Worm (Caenorhabditis elegans) whole organism, L3 larva: ENCODE results near the gene abhd-12.
A peak's percentile ranks its signal among the peaks of the same experiment; 100 is the strongest.

Experiments
- R02D3.7 ChIP-seq: fragments of 150-350 bp; optimal IDR thresholded peaks from 2 replicates; lab custom pipeline; 2014; ENCODE audit warnings: missing biosample characterization, missing genetic modification characterization
- aly-2 ChIP-seq: fragments of 150-350 bp; optimal IDR thresholded peaks from 2 replicates; lab custom pipeline; 2014; ENCODE audit warnings: missing biosample characterization, missing genetic modification characterization
- ceh-28 ChIP-seq: fragments of 150-350 bp; optimal IDR thresholded peaks from 2 replicates; lab custom pipeline; 2014; ENCODE audit warnings: missing biosample characterization, missing genetic modification reagents, missing genetic modification characterization
- ceh-82 ChIP-seq: fragments of 150-350 bp; optimal IDR thresholded peaks from 2 replicates; lab custom pipeline; 2014; ENCODE audit warnings: missing biosample characterization, missing genetic modification characterization
- ceh-9 ChIP-seq: sonication (generic microtip); optimal IDR thresholded peaks from 2 replicates; lab custom pipeline; 2018; ENCODE audit warnings: missing biosample characterization, missing genetic modification characterization
- elt-1 ChIP-seq: fragments of 150-350 bp; optimal IDR thresholded peaks from 2 replicates; lab custom pipeline; 2014; ENCODE audit warnings: missing biosample characterization, missing genetic modification characterization
- elt-2 ChIP-seq: sonication (generic microtip); optimal IDR thresholded peaks from 2 replicates; lab custom pipeline; 2016; ENCODE audit warnings: missing genetic modification reagents, mild to moderate bottlenecking, missing genetic modification characterization, missing compliant biosample characterization
- elt-3 ChIP-seq, 3 experiments: fragments of 150-350 bp in 1 of 3; sonication (generic microtip) in 2 of 3; optimal IDR thresholded peaks; 2 replicates in 2 of 3; 4 replicates in 1 of 3; lab custom pipeline; 2014 to 2017; ENCODE audit warnings: missing biosample characterization in 3 of 3, missing genetic modification characterization in 3 of 3
- fkh-10 ChIP-seq: sonication (generic microtip); optimal IDR thresholded peaks from 2 replicates; lab custom pipeline; 2017; ENCODE audit warnings: missing biosample characterization, missing genetic modification reagents, missing genetic modification characterization
- fkh-2 ChIP-seq: fragments of 150-350 bp; optimal IDR thresholded peaks from 2 replicates; lab custom pipeline; 2014; ENCODE audit warnings: missing biosample characterization, missing genetic modification reagents, missing genetic modification characterization
- fos-1 ChIP-seq: fragments of 150-350 bp; optimal IDR thresholded peaks from 2 replicates; lab custom pipeline; 2014; ENCODE audit warnings: missing biosample characterization, missing genetic modification characterization
- hmg-11 ChIP-seq: sonication (generic microtip); optimal IDR thresholded peaks from 2 replicates; lab custom pipeline; 2016; ENCODE audit warnings: missing genetic modification characterization, missing compliant biosample characterization
- jun-1 ChIP-seq: fragments of 150-350 bp; optimal IDR thresholded peaks from 2 replicates; lab custom pipeline; 2014; ENCODE audit warnings: missing biosample characterization, missing genetic modification reagents, missing genetic modification characterization
- lin-39 ChIP-seq: fragments of 150-350 bp; optimal IDR thresholded peaks from 2 replicates; lab custom pipeline; 2018; ENCODE audit warnings: missing biosample characterization, missing genetic modification reagents, missing genetic modification characterization
- lsy-12 ChIP-seq: sonication (generic microtip); optimal IDR thresholded peaks from 2 replicates; lab custom pipeline; 2016; ENCODE audit warnings: mild to moderate bottlenecking, missing genetic modification characterization, missing compliant biosample characterization
- mml-1 ChIP-seq: fragments of 150-350 bp; sonication (generic microtip); optimal IDR thresholded peaks from 3 replicates; lab custom pipeline; 2014; ENCODE audit warnings: missing biosample characterization, missing genetic modification characterization
- nfya-1 ChIP-seq: sonication (generic microtip); optimal IDR thresholded peaks from 2 replicates; lab custom pipeline; 2017; ENCODE audit warnings: missing genetic modification characterization, mild to moderate bottlenecking, missing compliant biosample characterization, antibody characterized with exemption, moderate library complexity; ENCODE audit not compliant: insufficient read depth
- nhr-11 ChIP-seq: fragments of 150-350 bp; optimal IDR thresholded peaks from 2 replicates; lab custom pipeline; 2014; ENCODE audit warnings: missing biosample characterization, missing genetic modification characterization
- nhr-12 ChIP-seq: fragments of 150-350 bp; optimal IDR thresholded peaks from 2 replicates; lab custom pipeline; 2014; ENCODE audit warnings: missing biosample characterization, missing genetic modification characterization
- nhr-23 ChIP-seq: fragments of 150-350 bp; optimal IDR thresholded peaks from 2 replicates; lab custom pipeline; 2014; ENCODE audit warnings: missing biosample characterization, missing genetic modification reagents, missing genetic modification characterization
- nhr-237 ChIP-seq: fragments of 150-350 bp; optimal IDR thresholded peaks from 2 replicates; lab custom pipeline; 2014; ENCODE audit warnings: missing biosample characterization, missing genetic modification characterization
- nhr-28 ChIP-seq: fragments of 150-350 bp; optimal IDR thresholded peaks from 2 replicates; lab custom pipeline; 2014; ENCODE audit warnings: missing biosample characterization, missing genetic modification characterization
- nhr-43 ChIP-seq: sonication (generic microtip); optimal IDR thresholded peaks from 2 replicates; lab custom pipeline; 2016; ENCODE audit warnings: mild to moderate bottlenecking, missing genetic modification characterization, missing compliant biosample characterization; ENCODE audit not compliant: poor library complexity, severe bottlenecking
- nhr-67 ChIP-seq: fragments of 150-350 bp; optimal IDR thresholded peaks from 2 replicates; lab custom pipeline; 2014; ENCODE audit warnings: missing biosample characterization, missing genetic modification characterization
- nhr-76 ChIP-seq: fragments of 150-350 bp; sonication (generic microtip); optimal IDR thresholded peaks from 5 replicates; lab custom pipeline; 2014; ENCODE audit warnings: missing biosample characterization, missing genetic modification characterization
- nhr-77 ChIP-seq: fragments of 150-350 bp; optimal IDR thresholded peaks from 2 replicates; lab custom pipeline; 2014; ENCODE audit warnings: missing biosample characterization, missing genetic modification characterization
- pha-4 ChIP-seq: fragments of 150-350 bp; optimal IDR thresholded peaks from 2 replicates; lab custom pipeline; 2014; ENCODE audit warnings: missing biosample characterization, missing genetic modification reagents, missing genetic modification characterization
- pqm-1 ChIP-seq: fragments of 150-350 bp; optimal IDR thresholded peaks from 2 replicates; lab custom pipeline; 2017; ENCODE audit warnings: missing biosample characterization, missing genetic modification characterization, inconsistent platforms
- sea-2 ChIP-seq: fragments of 150-350 bp; sonication (generic microtip); optimal IDR thresholded peaks from 4 replicates; lab custom pipeline; 2014; ENCODE audit warnings: missing biosample characterization, missing genetic modification reagents, missing genetic modification characterization
- skn-1 ChIP-seq: fragments of 150-350 bp; optimal IDR thresholded peaks from 2 replicates; lab custom pipeline; 2014; ENCODE audit warnings: missing biosample characterization, missing genetic modification characterization
- snpc-4 ChIP-seq: fragments of 150-350 bp; optimal IDR thresholded peaks from 2 replicates; lab custom pipeline; 2014; ENCODE audit warnings: missing biosample characterization, missing genetic modification characterization
- tbx-2 ChIP-seq: sonication (generic microtip); optimal IDR thresholded peaks from 2 replicates; lab custom pipeline; 2016; ENCODE audit warnings: mild to moderate bottlenecking, missing genetic modification characterization, missing compliant biosample characterization
- zag-1 ChIP-seq: fragments of 150-350 bp; optimal IDR thresholded peaks from 2 replicates; lab custom pipeline; 2014; ENCODE audit warnings: missing biosample characterization, missing genetic modification characterization
- ztf-11 ChIP-seq: fragments of 150-350 bp; optimal IDR thresholded peaks from 2 replicates; lab custom pipeline; 2014; ENCODE audit warnings: missing biosample characterization, missing genetic modification characterization
- ztf-4 ChIP-seq: fragments of 150-350 bp; optimal IDR thresholded peaks from 2 replicates; lab custom pipeline; 2014; ENCODE audit warnings: missing biosample characterization, missing genetic modification characterization

The abhd-12 gene

DNA sequence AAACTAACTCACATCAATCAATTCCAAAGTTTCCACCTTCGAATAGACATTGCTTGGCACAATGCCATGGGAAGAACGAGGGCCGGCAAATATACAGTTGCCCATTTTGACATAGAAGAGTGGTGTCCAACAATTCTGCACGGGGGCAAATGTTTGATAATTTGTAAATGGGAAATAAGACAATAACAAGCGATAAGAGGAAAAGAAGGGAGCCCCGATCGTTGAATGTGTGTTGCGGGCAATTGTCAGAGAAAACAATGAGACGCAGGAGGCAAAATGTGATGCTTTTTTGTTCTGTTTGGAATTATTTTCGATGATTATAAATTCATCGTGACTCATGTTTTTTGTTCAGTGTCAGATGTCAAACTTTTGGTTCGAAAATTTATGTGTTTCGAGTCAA is 27.5 kb upstream of the abhd-12 start, which contains the start of gene pals-34:
pals-34 (minus strand) TSS at position 280 of the 400 bp plus-strand sequence.
- TF ChIP-seq tbx-2 (tag; lab: Kevin White, UChicago) (no peak), lin-39 (tag; lab: Kevin White, UChicago) (no peak), nhr-77 (tag; lab: Kevin White, UChicago) (no peak), elt-2 (tag; lab: Kevin White, UChicago) (peak; percentile 25), snpc-4 (tag; lab: Kevin White, UChicago) (no peak), pqm-1 (peak; percentile 47)
- TF ChIP-seq, all 47 proteins: peak for 2

DNA sequence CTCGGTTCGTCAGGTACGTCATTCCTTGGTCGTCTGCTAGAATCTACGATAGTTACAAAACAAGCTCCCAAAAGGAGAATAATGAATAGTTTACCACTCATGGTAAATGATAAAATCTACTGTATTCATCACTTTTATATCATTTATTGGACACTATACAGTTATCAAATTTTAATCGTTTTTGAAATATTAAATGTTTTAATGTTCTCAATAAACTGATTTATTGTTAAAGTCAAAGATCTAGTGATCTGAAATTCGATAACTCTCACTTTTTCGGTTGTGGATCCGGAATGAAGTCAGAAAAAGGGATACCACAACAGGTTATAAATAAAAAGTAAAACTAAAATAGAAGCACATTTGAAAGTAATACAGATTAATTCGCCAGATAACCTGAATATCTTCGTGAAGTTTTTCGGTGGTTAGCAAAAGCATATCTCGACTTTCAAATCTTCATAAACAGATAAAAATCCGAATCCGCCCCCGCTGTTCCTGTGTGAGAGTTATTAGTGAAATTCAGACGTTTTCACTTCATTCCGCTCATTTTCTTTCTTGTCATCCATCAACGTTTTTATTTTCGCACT is 24.8 kb upstream of the abhd-12 start, which contains the start of the genes clec-217 and F26D11.2:
clec-217 (minus strand) TSS at position 101 of the 581 bp plus-strand sequence.
F26D11.2 (plus strand) TSS at position 531 of the 581 bp plus-strand sequence.
- TF ChIP-seq nhr-28 (tag; lab: Kevin White, UChicago) (no peak), lin-39 (tag; lab: Kevin White, UChicago) (no peak), zag-1 (tag; lab: Kevin White, UChicago) (no peak), ztf-11 (tag; lab: Kevin White, UChicago) (no peak), fkh-2 (no peak), elt-3 (tag; optimal IDR thresholded peaks at IDR 0.05; lab: Kevin White, UChicago) (no peak), skn-1 (no peak), sea-2 (GFP tag; lab: Kevin White, UChicago) (no peak), snpc-4 (tag; lab: Kevin White, UChicago) (no peak), fkh-10 (GFP tag; lab: Kevin White, UChicago) (no peak), nhr-237 (tag; lab: Kevin White, UChicago) (no peak), nhr-11 (tag; lab: Kevin White, UChicago) (no peak), lsy-12 (tag; lab: Kevin White, UChicago) (no peak), R02D3.7 (tag; lab: Kevin White, UChicago) (no peak)

DNA sequence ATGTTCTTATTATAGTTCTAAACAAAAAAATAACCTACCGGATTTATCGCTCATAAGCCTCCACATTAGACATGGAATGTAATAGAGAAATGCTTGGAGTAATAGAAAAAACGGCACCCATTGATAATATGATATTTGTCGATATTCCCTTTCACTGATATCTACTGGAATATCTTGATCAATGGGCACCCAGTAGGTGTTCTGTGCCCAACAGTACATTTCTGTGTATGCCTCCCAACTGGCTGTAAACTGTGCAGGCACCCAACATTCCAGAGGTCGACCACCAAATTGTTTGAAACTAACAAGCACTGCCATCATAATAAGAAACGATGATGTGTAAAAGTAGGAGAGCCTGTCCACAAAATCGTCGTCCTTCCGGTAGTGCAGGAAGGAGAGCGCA is 19.2 kb upstream of the abhd-12 start:
- no peak for TF ChIP-seq ztf-11 (tag; lab: Kevin White, UChicago)

DNA sequence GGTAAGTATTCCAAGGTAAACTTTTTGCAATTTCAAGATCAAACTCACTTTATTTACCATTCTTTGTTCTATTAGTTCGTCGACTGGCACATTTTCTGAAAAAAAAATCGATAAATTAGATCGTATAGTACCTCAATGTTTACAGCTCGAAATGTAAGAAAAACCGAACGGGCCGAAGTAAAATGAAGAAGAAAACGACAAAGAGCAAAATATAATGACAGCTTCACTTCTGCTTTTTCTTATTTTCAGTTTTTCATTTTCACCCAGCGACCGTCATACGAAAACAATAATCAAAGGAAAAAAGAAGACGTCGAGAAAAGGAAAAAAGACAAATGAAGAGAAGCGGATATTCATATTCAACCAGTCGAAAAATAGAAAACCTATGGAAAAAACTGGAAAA is 14.6 kb upstream of the abhd-12 start, which contains the start of gene che-7:
che-7 (minus strand) TSS at position 101 of the 400 bp plus-strand sequence.
- TF ChIP-seq mml-1 (tag; lab: Kevin White, UChicago) (no peak), ceh-28 (tag; lab: Kevin White, UChicago) (peak; percentile 13)

DNA sequence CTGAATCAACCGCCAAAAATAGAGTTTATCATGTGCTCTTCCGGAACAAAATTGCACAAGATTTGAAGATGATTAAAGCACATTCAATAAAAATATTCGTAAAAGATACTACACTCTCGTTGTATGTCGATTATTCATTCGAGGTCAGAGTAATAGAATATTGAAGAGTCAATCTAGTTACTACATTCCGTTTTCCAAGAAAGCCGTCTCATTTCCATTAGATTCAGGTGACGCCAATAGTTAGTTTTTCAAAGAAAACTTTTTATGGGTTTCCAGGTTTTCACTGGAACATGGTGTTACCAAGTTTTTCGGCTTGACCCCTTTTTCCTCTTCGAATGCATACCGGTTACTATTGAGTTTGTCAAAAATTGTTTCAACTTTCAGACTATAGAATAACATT is 13.2 kb upstream of the abhd-12 start:
- TF ChIP-seq ceh-82, result no peak

DNA sequence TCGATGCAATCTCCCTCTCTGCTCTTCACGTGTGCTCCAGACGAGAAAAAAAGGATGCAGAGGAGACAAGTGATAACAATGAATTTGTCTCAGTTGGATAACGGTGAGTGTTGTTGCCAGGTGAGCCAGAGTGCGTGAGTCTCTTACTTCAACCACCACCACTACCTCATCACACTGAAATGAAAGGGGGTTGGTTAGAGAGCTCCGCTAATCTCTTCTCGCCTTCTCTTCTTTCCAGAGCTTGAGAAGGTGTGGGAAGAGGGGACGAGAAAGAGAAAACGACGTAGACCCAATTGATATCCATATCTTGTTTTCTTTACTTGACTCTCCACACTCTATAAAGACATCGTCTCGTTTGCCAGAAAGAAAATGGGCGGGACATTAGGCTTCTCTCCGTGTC is 12.3 kb upstream of the abhd-12 start:
- no peak for TF ChIP-seq snpc-4 (tag; lab: Kevin White, UChicago)

DNA sequence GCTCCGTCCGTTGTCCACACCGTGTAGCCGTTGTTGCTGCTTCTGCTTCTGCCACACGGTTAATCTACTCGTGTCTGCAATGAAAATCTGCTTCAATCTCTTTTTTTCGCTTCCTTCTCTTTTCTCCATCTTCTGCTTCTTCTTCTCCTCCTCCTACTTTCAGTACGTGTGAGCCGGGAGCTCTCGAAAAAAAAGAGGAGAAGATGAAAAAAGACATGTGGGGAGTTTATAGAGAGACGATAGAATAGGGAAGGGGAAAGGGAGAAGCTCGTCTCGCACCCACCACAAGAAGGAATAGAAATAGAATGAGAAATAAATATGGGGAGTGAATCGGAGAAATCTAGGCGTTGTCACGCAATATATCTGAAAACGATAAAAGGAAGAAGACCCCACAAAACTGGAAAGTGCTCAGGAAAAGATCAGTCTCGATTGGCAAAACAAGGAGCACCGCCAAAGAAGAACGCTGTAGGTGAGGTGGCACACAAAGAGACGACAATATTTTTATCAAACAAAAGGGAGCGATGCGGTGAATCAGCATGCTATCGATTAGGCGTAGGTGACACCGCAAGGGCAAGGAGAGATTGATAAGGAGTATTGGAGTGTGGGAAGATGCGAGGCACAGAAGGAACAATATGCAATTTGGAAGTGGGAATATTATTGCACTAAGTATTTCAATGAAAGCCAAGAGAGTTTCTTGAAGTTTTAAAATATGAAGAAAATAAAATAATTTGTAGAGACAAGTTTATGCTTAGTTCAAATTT is 5.8 kb upstream of the abhd-12 start, which contains the start of gene let-413:
let-413 (minus strand) TSS at position 76 of the 761 bp plus-strand sequence.
- no peak for TF ChIP-seq nhr-77 (tag; lab: Kevin White, UChicago)
- TF ChIP-seq nhr-237 (tag; lab: Kevin White, UChicago), result no peak
- no peak for TF ChIP-seq nhr-76
- no peak for TF ChIP-seq fos-1
- no peak for TF ChIP-seq nhr-11 (tag; lab: Kevin White, UChicago)
- no peak for TF ChIP-seq zag-1 (tag; lab: Kevin White, UChicago)
- TF ChIP-seq elt-3 (tag; optimal IDR thresholded peaks at IDR 0.05; lab: Kevin White, UChicago), result no peak
- TF ChIP-seq hmg-11 (tag; lab: Kevin White, UChicago), result no peak
- no peak for TF ChIP-seq nhr-67
- no peak for TF ChIP-seq ceh-9 (tag; lab: Kevin White, UChicago)
- peak; percentile 62 for TF ChIP-seq elt-2 (tag; lab: Kevin White, UChicago)
- no peak for TF ChIP-seq fkh-2
- no peak for TF ChIP-seq skn-1
- TF ChIP-seq aly-2 (tag; lab: Kevin White, UChicago), result no peak
- peak; percentile 25 for TF ChIP-seq nfya-1 (tag; lab: Kevin White, UChicago)
- TF ChIP-seq nhr-43 (tag; lab: Kevin White, UChicago), result no peak
- TF ChIP-seq ztf-4 (tag; lab: Kevin White, UChicago), result no peak
- peak; percentile 67 for TF ChIP-seq pqm-1
- TF ChIP-seq tbx-2 (tag; lab: Kevin White, UChicago), result no peak
- TF ChIP-seq jun-1, result no peak
- TF ChIP-seq nhr-12, result no peak
- no peak for TF ChIP-seq elt-1 (tag; lab: Kevin White, UChicago)
- no peak for TF ChIP-seq nhr-23 (tag; lab: Kevin White, UChicago)
- no peak for TF ChIP-seq ztf-11 (tag; lab: Kevin White, UChicago)
- TF ChIP-seq pha-4 (tag; lab: Kevin White, UChicago), result peak; percentile 47
